Worm (Caenorhabditis elegans): Measurements from ENCODE around the gene C08H9.16.

ce11 chrII:9892409-9892808 lies at the start of gene C08H9.16:
- no peak for TF ChIP-seq lin-29 (GFP tag; IDR thresholded peaks at IDR 0.05)
- no peak for TF ChIP-seq skn-1 (tag; optimal IDR thresholded peaks at IDR 0.05)
- no peak for TF ChIP-seq ceh-82 (tag; optimal IDR thresholded peaks at IDR 0.05)

Measured in whole organism, L4 larva.